Fruit fly (Drosophila melanogaster): Measurements from ENCODE around the gene bru2.

bru2 gene

DNA sequence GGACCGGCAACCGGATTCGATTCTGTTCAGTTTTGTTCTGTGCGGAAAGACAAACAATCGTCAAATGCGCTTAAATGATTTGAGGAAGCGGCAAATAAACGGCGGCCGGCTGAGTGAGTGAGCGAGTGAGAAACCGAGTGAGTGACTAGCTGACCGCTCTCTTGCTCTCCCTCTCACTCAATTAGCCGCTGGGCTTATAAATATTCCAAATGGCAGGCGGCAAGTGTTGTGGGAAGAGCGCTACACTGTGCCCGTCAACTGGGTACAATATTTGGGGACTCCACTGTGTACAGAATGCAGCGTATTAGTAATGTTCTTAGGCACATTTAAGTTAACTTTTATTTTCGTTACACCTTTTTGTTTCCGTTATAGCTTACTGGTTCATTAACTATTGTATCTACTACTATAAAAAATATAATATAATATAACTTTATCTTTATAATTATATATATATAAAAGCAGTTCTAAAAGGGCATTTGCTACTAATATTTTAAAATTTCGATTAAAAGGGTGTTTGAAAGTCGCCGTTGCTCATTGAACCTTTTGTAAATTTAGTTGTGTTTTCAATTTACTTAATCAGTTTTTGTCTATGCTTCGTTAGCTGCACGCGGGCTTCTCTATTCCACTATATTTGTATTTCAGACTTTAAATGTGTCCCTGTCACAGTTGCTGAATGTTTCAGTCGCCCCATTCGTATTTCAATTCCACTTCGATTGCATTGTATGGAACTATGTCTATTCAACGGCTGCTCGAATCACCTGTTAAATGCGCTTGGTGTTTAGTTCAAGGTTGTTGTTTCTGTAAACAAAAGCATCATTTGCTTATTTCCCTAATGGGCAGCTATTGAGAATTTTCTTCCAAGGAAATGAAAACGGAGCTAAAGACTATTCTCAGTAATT is 78.0 kb downstream of the bru2 start (continued):
- TF ChIP-seq CG30403 (GFP tag; optimal IDR thresholded peaks at IDR 0.05): no peak
- peak; percentile 14 for TF ChIP-seq az2 (GFP tag; optimal IDR thresholded peaks at IDR 0.05)
- no peak for TF ChIP-seq CG17328 (GFP tag; IDR thresholded peaks at IDR 0.05)
- no peak for TF ChIP-seq GATAe (GFP tag; conservative IDR thresholded peaks at IDR 0.05)
- no peak for TF ChIP-seq CG10959 (GFP tag; IDR thresholded peaks at IDR 0.05)
- TF ChIP-seq bowl (GFP tag; IDR thresholded peaks at IDR 0.05): no peak
- no peak for TF ChIP-seq tup (GFP tag; optimal IDR thresholded peaks at IDR 0.05)
- peak; percentile 40; the same call in 1 of the 3 replicates for TF ChIP-seq CG17361 (GFP tag; IDR thresholded peaks at IDR 0.05)
- TF ChIP-seq CG14667 (GFP tag; IDR thresholded peaks at IDR 0.05): no peak
- TF ChIP-seq CG4282 (GFP tag; optimal IDR thresholded peaks at IDR 0.05): no peak
- peak; percentile 21; the same call in 1 of the 2 replicates for TF ChIP-seq Xrp1 (GFP tag; IDR thresholded peaks at IDR 0.05)
- TF ChIP-seq CG32772 (GFP tag; IDR thresholded peaks at IDR 0.05): no peak
- TF ChIP-seq Sox100B (GFP tag; optimal IDR thresholded peaks at IDR 0.05): peak; percentile 8
- no peak for TF ChIP-seq CG11247 (GFP tag; IDR thresholded peaks at IDR 0.05)
- TF ChIP-seq CG11696 (GFP tag; IDR thresholded peaks at IDR 0.05): no peak
- TF ChIP-seq Meics (GFP tag; optimal IDR thresholded peaks at IDR 0.05): peak; percentile 4
- no peak for TF ChIP-seq kah (GFP tag; optimal IDR thresholded peaks at IDR 0.05)
- TF ChIP-seq zf30C (GFP tag; optimal IDR thresholded peaks at IDR 0.05): no peak
- no peak for TF ChIP-seq phol (tag; optimal IDR thresholded peaks at IDR 0.05)
- peak in 1 of 2 experiments; percentile 31 for TF ChIP-seq Hr51 (GFP tag; optimal IDR thresholded peaks at IDR 0.05)
- no peak for TF ChIP-seq Oaz (GFP tag; IDR thresholded peaks at IDR 0.05)
- TF ChIP-seq CG9932 (GFP tag; IDR thresholded peaks at IDR 0.05): peak; percentile 45
- no peak for TF ChIP-seq Mad (GFP tag; optimal IDR thresholded peaks at IDR 0.05)
- TF ChIP-seq CG7372 (GFP tag; IDR thresholded peaks at IDR 0.05): no peak
- no peak for TF ChIP-seq CG2889 (GFP tag; IDR thresholded peaks at IDR 0.05)
- no peak for TF ChIP-seq Doc2 (GFP tag; IDR thresholded peaks at IDR 0.05)
- TF ChIP-seq CG10267 (tag; optimal IDR thresholded peaks at IDR 0.05): no peak
- TF ChIP-seq Ets97D (GFP tag; optimal IDR thresholded peaks at IDR 0.05): no peak
- TF ChIP-seq CG6791 (GFP tag; IDR thresholded peaks at IDR 0.05; ENCODE audit: partially characterized antibody): 0 out of 3 replicates have a peak, but pooled peaks have one; percentile 20
- TF ChIP-seq CG10979 (tag; optimal IDR thresholded peaks at IDR 0.05): peak; percentile 8
- TF ChIP-seq zfh1 (GFP tag; IDR thresholded peaks at IDR 0.05): no peak
- no peak for TF ChIP-seq CG5953 (GFP tag; IDR thresholded peaks at IDR 0.05)
- peak; percentile 6; the same call in 1 of the 3 replicates for TF ChIP-seq zen2 (GFP tag; IDR thresholded peaks at IDR 0.05; ENCODE audit: partially characterized antibody)
- TF ChIP-seq CG11560 (tag; IDR thresholded peaks at IDR 0.05): no peak
- TF ChIP-seq sqz (GFP tag; optimal IDR thresholded peaks at IDR 0.05): no peak
- 0 out of 2 replicates have a peak, but pooled peaks have one; percentile 39 for TF ChIP-seq slbo (GFP tag; IDR thresholded peaks at IDR 0.05)
- TF ChIP-seq nerfin-1 (tag; optimal IDR thresholded peaks at IDR 0.05): no peak
- no peak for TF ChIP-seq CG3838 (GFP tag; optimal IDR thresholded peaks at IDR 0.05)
- TF ChIP-seq ap (GFP tag; IDR thresholded peaks at IDR 0.05): no peak
- TF ChIP-seq CG2116 (GFP tag; optimal IDR thresholded peaks at IDR 0.05): no peak
- TF ChIP-seq CG7745 (tag; optimal IDR thresholded peaks at IDR 0.05): no peak
- peak; percentile 38 for TF ChIP-seq CG10274 (GFP tag; optimal IDR thresholded peaks at IDR 0.05)
- no peak for TF ChIP-seq toy (GFP tag; IDR thresholded peaks at IDR 0.05)
- no peak for TF ChIP-seq Poxn (GFP tag; IDR thresholded peaks at IDR 0.05)
- peak; percentile 26 for TF ChIP-seq CG7839 (tag; optimal IDR thresholded peaks at IDR 0.05)
- no peak for TF ChIP-seq kni (GFP tag; optimal IDR thresholded peaks at IDR 0.05)
- TF ChIP-seq CG15479 (GFP tag; optimal IDR thresholded peaks at IDR 0.05): no peak
- no peak for TF ChIP-seq CG1647 (GFP tag; optimal IDR thresholded peaks at IDR 0.05)
- TF ChIP-seq eyg (GFP tag; optimal IDR thresholded peaks at IDR 0.05): no peak
- TF ChIP-seq CG12236 (GFP tag; optimal IDR thresholded peaks at IDR 0.05): no peak

Measured in whole organism, embryonic.